Worm (Caenorhabditis elegans) whole organism, early embryonic: ENCODE measurements around the gene C27C12.3.

Source experiments
- B0310.2 ChIP-seq: sonication (generic microtip); optimal IDR thresholded peaks from 2 replicates; lab custom pipeline; 2016; ENCODE audit warnings: mild to moderate bottlenecking, missing genetic modification characterization, missing compliant biosample characterization
- F13C5.2 ChIP-seq: sonication (generic microtip); optimal IDR thresholded peaks from 2 replicates; lab custom pipeline; 2017; ENCODE audit warnings: mild to moderate bottlenecking, missing genetic modification characterization, inconsistent platforms, missing compliant biosample characterization
- ama-1 ChIP-seq: fragments of 150-350 bp; optimal IDR thresholded peaks from 2 replicates; lab custom pipeline; 2014
- ceh-36 ChIP-seq: sonication (generic microtip); optimal IDR thresholded peaks from 2 replicates; lab custom pipeline; 2016; ENCODE audit warnings: missing genetic modification characterization, inconsistent platforms, missing compliant biosample characterization
- ets-7 ChIP-seq: sonication (generic microtip); optimal IDR thresholded peaks from 2 replicates; lab custom pipeline; 2016; ENCODE audit warnings: missing genotype, missing genetic modification characterization, missing compliant biosample characterization
- flt-1 ChIP-seq: fragments of 200-800 bp; sonication (Bioruptor generic); IDR thresholded peaks from 2 replicates; pipeline ENCODE4 v1.3.6; 2022; ENCODE audit warnings: missing genetic modification characterization, missing compliant biosample characterization
- hmg-4 ChIP-seq: fragments of 200-800 bp; sonication (Bioruptor generic); optimal IDR thresholded peaks from 2 replicates; lab custom pipeline; 2018; ENCODE audit warnings: mild to moderate bottlenecking, missing genetic modification characterization, missing compliant biosample characterization
- pes-1 ChIP-seq: fragments of 200-800 bp; sonication (Bioruptor generic); IDR thresholded peaks from 2 replicates; pipeline ENCODE4 v1.3.6; 2022; ENCODE audit warnings: missing genetic modification reagents, missing genetic modification characterization, missing compliant biosample characterization
- tbx-37 ChIP-seq: fragments of 200-800 bp; sonication (Bioruptor generic); conservative IDR thresholded peaks from 2 replicates; pipeline ENCODE4 v1.3.6; 2022; ENCODE audit warnings: missing genetic modification reagents, missing genetic modification characterization, missing compliant biosample characterization

- TF ChIP-seq B0310.2 (tag; lab: Kevin White, UChicago): no peak
- TF ChIP-seq flt-1 (GFP tag; lab: Robert Waterston, UW): no peak
- no peak for TF ChIP-seq hmg-4 (GFP tag; lab: Kevin White, UChicago)
- no peak for TF ChIP-seq ama-1 (lab: Kevin White, UChicago)
- no peak for TF ChIP-seq pes-1
- no peak for TF ChIP-seq ets-7 (tag; lab: Kevin White, UChicago)
- TF ChIP-seq F13C5.2 (tag; lab: Kevin White, UChicago): no peak
- no peak for TF ChIP-seq tbx-37 (GFP tag; lab: Robert Waterston, UW)
- TF ChIP-seq ceh-36 (tag; lab: Kevin White, UChicago): no peak
These were observed 46.1 kb downstream of the C27C12.3 start for ce11 chrX:14819495-14819894.
